Worm (Caenorhabditis elegans): ENCODE results near the gene mcm-3.
"Not testable (repeated sequence)": the region's sequence is repeated elsewhere in the genome, so short reads cannot be mapped to it uniquely, and the experiment has no call there.

The mcm-3 gene

DNA sequence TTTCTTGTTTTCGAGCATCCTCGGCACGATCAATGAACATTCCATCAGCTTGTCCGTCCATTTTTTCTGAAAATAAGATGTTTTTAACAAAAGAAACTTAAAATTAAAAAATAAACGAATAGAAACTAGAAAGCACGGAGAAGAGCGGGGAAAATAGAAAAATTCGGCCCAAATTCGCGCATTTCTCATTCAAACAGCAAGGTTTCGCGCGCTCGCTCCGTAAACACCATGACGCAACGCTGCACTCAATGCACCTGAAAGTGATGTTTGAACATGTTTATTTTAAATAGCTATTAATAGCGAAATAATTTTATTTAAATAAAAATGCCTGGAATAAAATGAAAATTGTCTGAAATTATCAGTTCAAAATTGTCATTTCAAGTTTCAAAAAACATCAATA is at the start of gene mcm-3, which contains the start of gene C25D7.15:
Gene mcm-3 (minus strand): TSS at position 66 of the 400 bp plus-strand sequence.
Gene C25D7.15 (plus strand): TSS at position 275 of the 400 bp plus-strand sequence.
- no peak for TF ChIP-seq ceh-14 (tag; optimal IDR thresholded peaks at IDR 0.05)
- no peak for TF ChIP-seq C08G9.2 (tag; optimal IDR thresholded peaks at IDR 0.05)
- TF ChIP-seq ceh-24 (tag; optimal IDR thresholded peaks at IDR 0.05): no peak
- no peak for TF ChIP-seq fkh-10 (GFP tag; optimal IDR thresholded peaks at IDR 0.05)
- no peak for TF ChIP-seq hlh-15 (tag; optimal IDR thresholded peaks at IDR 0.05)
- no peak for TF ChIP-seq F13H6.1 (tag; optimal IDR thresholded peaks at IDR 0.05)
- no peak for TF ChIP-seq ceh-22 (tag; optimal IDR thresholded peaks at IDR 0.05)
- no peak for TF ChIP-seq ceh-48 (tag; optimal IDR thresholded peaks at IDR 0.05)

ce11 chrV:15105893-15106598 is 46.6 kb upstream of the mcm-3 start, which contains the start of gene C01G10.14:
Gene C01G10.14 (minus strand): TSS chrV:15105943.
- not testable (repeated sequence) for TF ChIP-seq ceh-34, Y22D7AL.16, lim-6 (tag; optimal IDR thresholded peaks at IDR 0.05)

DNA sequence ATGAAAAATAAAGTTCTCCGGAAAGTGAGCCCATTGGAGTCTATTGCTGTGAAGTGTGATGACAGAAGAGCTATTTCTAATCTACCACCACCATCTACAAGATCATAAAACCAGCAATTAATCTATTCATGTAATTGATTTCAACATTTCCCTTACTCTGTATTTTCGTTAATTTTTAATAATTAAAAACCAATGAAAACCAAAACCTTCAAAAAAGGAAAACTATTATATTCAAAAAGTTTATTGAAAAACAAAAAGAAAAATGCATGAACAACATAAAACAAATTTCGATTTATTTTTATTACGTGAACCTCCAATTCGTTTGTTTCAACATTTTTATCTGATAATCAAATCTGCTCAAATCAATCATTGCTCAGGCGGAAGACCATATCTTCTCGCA is 40.0 kb upstream of the mcm-3 start, which contains the start of gene C01G10.1:
Gene C01G10.1 (plus strand): TSS at position 301 of the 400 bp plus-strand sequence.
- TF ChIP-seq unc-3 (GFP tag; conservative IDR thresholded peaks at IDR 0.05) (no peak), unc-3 (tag; optimal IDR thresholded peaks at IDR 0.05) (no peak), lim-6 (tag; optimal IDR thresholded peaks at IDR 0.05) (no peak), che-1 (tag; optimal IDR thresholded peaks at IDR 0.05) (no peak), fax-1 (tag; optimal IDR thresholded peaks at IDR 0.05) (no peak), gmeb-2 (tag; optimal IDR thresholded peaks at IDR 0.05) (no peak), elt-2 (tag; optimal IDR thresholded peaks at IDR 0.05) (no peak), madf-2 (tag; optimal IDR thresholded peaks at IDR 0.05) (no peak), dmd-4 (tag; optimal IDR thresholded peaks at IDR 0.05; ENCODE audit: borderline replicate concordance) (no peak), ceh-34 (tag; optimal IDR thresholded peaks at IDR 0.05) (no peak)

- no peak for TF ChIP-seq ceh-9 (tag; optimal IDR thresholded peaks at IDR 0.05)
- TF ChIP-seq ceh-18 (tag; optimal IDR thresholded peaks at IDR 0.05): no peak
- TF ChIP-seq ztf-16 (tag; optimal IDR thresholded peaks at IDR 0.05): no peak
These were observed 35.4 kb upstream of the mcm-3 start, which contains the start of gene srx-78 for ce11 chrV:15094749-15095148. Gene srx-78 (plus strand): TSS chrV:15095049.

DNA sequence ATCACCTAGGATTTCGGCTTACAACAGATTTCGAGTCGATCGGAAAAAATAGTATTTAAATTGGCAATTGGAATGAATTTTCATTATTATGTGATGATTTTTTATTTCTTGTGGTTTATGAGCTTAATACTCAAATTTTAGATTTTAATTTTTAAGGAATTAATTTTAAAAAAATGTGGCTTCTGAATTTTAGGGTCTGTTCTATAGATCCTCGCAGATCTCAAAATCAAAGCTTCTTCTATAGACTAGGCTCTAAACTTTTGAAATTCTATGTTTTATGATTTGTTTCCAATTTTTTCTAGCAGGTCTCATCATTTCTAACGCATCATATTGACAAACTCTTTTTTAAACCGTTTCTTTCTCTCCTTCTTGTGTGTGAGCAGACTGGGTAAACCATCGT is 33.3 kb upstream of the mcm-3 start, which contains the start of gene txt-12:
Gene txt-12 (plus strand): TSS at position 301 of the 400 bp plus-strand sequence.
- TF ChIP-seq F13H6.1 (tag; optimal IDR thresholded peaks at IDR 0.05) (no peak), pros-1 (tag; optimal IDR thresholded peaks at IDR 0.05) (no peak), ztf-16 (tag; optimal IDR thresholded peaks at IDR 0.05) (no peak), unc-42 (tag; optimal IDR thresholded peaks at IDR 0.05) (no peak), ceh-48 (tag; optimal IDR thresholded peaks at IDR 0.05) (no peak), tbx-2 (tag; optimal IDR thresholded peaks at IDR 0.05) (no peak), hlh-15 (tag; optimal IDR thresholded peaks at IDR 0.05) (no peak), ets-4 (tag; optimal IDR thresholded peaks at IDR 0.05) (no peak), hlh-30 (tag; optimal IDR thresholded peaks at IDR 0.05; ENCODE audit: insufficient read depth) (no peak), ceh-6 (GFP tag; optimal IDR thresholded peaks at IDR 0.05) (no peak), hlh-8 (tag; optimal IDR thresholded peaks at IDR 0.05) (no peak), ceh-30 (tag; optimal IDR thresholded peaks at IDR 0.05) (no peak), unc-3 (GFP tag; conservative IDR thresholded peaks at IDR 0.05) (no peak), unc-3 (tag; optimal IDR thresholded peaks at IDR 0.05) (no peak), ceh-18 (tag; optimal IDR thresholded peaks at IDR 0.05) (no peak), fax-1 (tag; optimal IDR thresholded peaks at IDR 0.05) (no peak), syd-9 (tag; optimal IDR thresholded peaks at IDR 0.05) (no peak), ceh-31 (tag; optimal IDR thresholded peaks at IDR 0.05) (no peak), lim-6 (tag; optimal IDR thresholded peaks at IDR 0.05) (no peak), ahr-1 (tag; optimal IDR thresholded peaks at IDR 0.05) (no peak), fkh-6 (tag; optimal IDR thresholded peaks at IDR 0.05) (no peak)
